Worm (Caenorhabditis elegans) whole organism, L4/young adult: Measurements from ENCODE around the gene T10B10.8.

Source experiments
- W03F9.2 ChIP-seq: fragments of 150-350 bp; optimal IDR thresholded peaks from 2 replicates; lab custom pipeline; 2014; ENCODE audit warnings: missing biosample characterization, missing genetic modification characterization
- dao-5 ChIP-seq: sonication (generic microtip); optimal IDR thresholded peaks from 2 replicates; lab custom pipeline; 2016; ENCODE audit warnings: missing genotype, missing genetic modification characterization, moderate library complexity, missing compliant biosample characterization
- him-1 ChIP-seq: sonication (generic microtip); optimal IDR thresholded peaks from 2 replicates; lab custom pipeline; 2016; ENCODE audit warnings: missing genotype, missing genetic modification reagents, missing genetic modification characterization, missing compliant biosample characterization

Gene T10B10.8

ce11 chrX:15166122-15166521 is at the start of gene T10B10.8:
Gene T10B10.8, minus strand, starts transcription at chrX:15166222.
- TF ChIP-seq W03F9.2 (tag; lab: Kevin White, UChicago) (no peak), him-1 (tag; lab: Kevin White, UChicago) (no peak), dao-5 (no peak)

- TF ChIP-seq dao-5 (no peak), W03F9.2 (tag; lab: Kevin White, UChicago) (no peak), him-1 (tag; lab: Kevin White, UChicago) (no peak)
These were observed 49.2 kb upstream of the T10B10.8 start for ce11 chrX:15215272-15215671.

ce11 chrX:15213182-15213829 is 47.3 kb upstream of the T10B10.8 start, which contains the start of the genes H03A11.13 and famk-1:
Gene H03A11.13, minus strand, starts transcription at chrX:15213232.
Gene famk-1, minus strand, starts transcription at chrX:15213259.
- no peak for TF ChIP-seq him-1 (tag; lab: Kevin White, UChicago)
- TF ChIP-seq dao-5 = no peak
- no peak for TF ChIP-seq W03F9.2 (tag; lab: Kevin White, UChicago)

- peak; percentile 86 for TF ChIP-seq dao-5
- peak; percentile 53 for TF ChIP-seq W03F9.2 (tag; lab: Kevin White, UChicago)
- peak; percentile 45 for TF ChIP-seq him-1 (tag; lab: Kevin White, UChicago)
These were observed 34.7 kb upstream of the T10B10.8 start for ce11 chrX:15200720-15201119.

ce11 chrX:15200146-15200545 is 34.1 kb upstream of the T10B10.8 start:
- TF ChIP-seq W03F9.2 (tag; lab: Kevin White, UChicago) = no peak

- TF ChIP-seq W03F9.2 (tag; lab: Kevin White, UChicago) (no peak), dao-5 (no peak), him-1 (tag; lab: Kevin White, UChicago) (no peak)
These were observed 33.0 kb upstream of the T10B10.8 start, which contains the start of gene snt-7 for ce11 chrX:15199052-15199451. Gene snt-7, minus strand, starts transcription at chrX:15199152.

- TF ChIP-seq dao-5 (no peak), him-1 (tag; lab: Kevin White, UChicago) (no peak), W03F9.2 (tag; lab: Kevin White, UChicago) (no peak)
These were observed 28.3 kb upstream of the T10B10.8 start, which contains the start of gene phat-6 for ce11 chrX:15194283-15194682. Gene phat-6, minus strand, starts transcription at chrX:15194383.

- no peak for TF ChIP-seq W03F9.2 (tag; lab: Kevin White, UChicago)
- no peak for TF ChIP-seq him-1 (tag; lab: Kevin White, UChicago)
- no peak for TF ChIP-seq dao-5
These were observed 25.3 kb upstream of the T10B10.8 start for ce11 chrX:15191370-15191769.

- no peak for TF ChIP-seq W03F9.2 (tag; lab: Kevin White, UChicago)
- TF ChIP-seq him-1 (tag; lab: Kevin White, UChicago) = no peak
These were observed 23.8 kb upstream of the T10B10.8 start, which contains the start of gene T10B10.4 for ce11 chrX:15189823-15190222. Gene T10B10.4, plus strand, starts transcription at chrX:15190123.

ce11 chrX:15188986-15189675 is 23.1 kb upstream of the T10B10.8 start:
- TF ChIP-seq dao-5 (no peak), W03F9.2 (tag; lab: Kevin White, UChicago) (no peak), him-1 (tag; lab: Kevin White, UChicago) (peak; percentile 61)

ce11 chrX:15188510-15188909 is 22.5 kb upstream of the T10B10.8 start:
- TF ChIP-seq him-1 (tag; lab: Kevin White, UChicago) (no peak), dao-5 (no peak), W03F9.2 (tag; lab: Kevin White, UChicago) (no peak)

ce11 chrX:15181454-15181853 is 15.4 kb upstream of the T10B10.8 start, which contains the start of gene pkhm-2:
Gene pkhm-2, minus strand, starts transcription at chrX:15181465.
- peak; percentile 84 for TF ChIP-seq him-1 (tag; lab: Kevin White, UChicago)
- peak; percentile 83 for TF ChIP-seq W03F9.2 (tag; lab: Kevin White, UChicago)
- no peak for TF ChIP-seq dao-5

- no peak for TF ChIP-seq him-1 (tag; lab: Kevin White, UChicago)
- no peak for TF ChIP-seq dao-5
These were observed 10.4 kb upstream of the T10B10.8 start, which contains the start of gene col-41 for ce11 chrX:15176431-15176911. Gene col-41, minus strand, starts transcription at chrX:15176481.

ce11 chrX:15175211-15175610 is 9.2 kb upstream of the T10B10.8 start:
- no peak for TF ChIP-seq dao-5
- no peak for TF ChIP-seq W03F9.2 (tag; lab: Kevin White, UChicago)
- TF ChIP-seq him-1 (tag; lab: Kevin White, UChicago) = no peak
